Worm (Caenorhabditis elegans) whole organism, L2 larva: ENCODE data around the gene F44D12.6.

ENCODE experiments used
- F13H6.1 ChIP-seq: sonication (generic microtip); optimal IDR thresholded peaks from 2 replicates; lab custom pipeline; 2016; ENCODE audit warnings: missing genetic modification characterization, missing compliant biosample characterization
- R02D3.7 ChIP-seq: fragments of 150-350 bp; optimal IDR thresholded peaks from 2 replicates; lab custom pipeline; 2014; ENCODE audit warnings: missing biosample characterization, missing genetic modification characterization
- Y55F3AM.14 ChIP-seq: fragments of 200-800 bp; sonication (Bioruptor generic); optimal IDR thresholded peaks from 2 replicates; lab custom pipeline; 2018; ENCODE audit warnings: mild to moderate bottlenecking, missing genetic modification characterization, missing compliant biosample characterization
- ZK546.5 ChIP-seq: sonication (generic microtip); optimal IDR thresholded peaks from 2 replicates; lab custom pipeline; 2017; ENCODE audit warnings: missing biosample characterization, missing genetic modification characterization
- alr-1 ChIP-seq: fragments of 150-350 bp; optimal IDR thresholded peaks from 2 replicates; lab custom pipeline; 2014; ENCODE audit warnings: missing biosample characterization, missing genetic modification characterization
- aly-2 ChIP-seq: fragments of 150-350 bp; optimal IDR thresholded peaks from 2 replicates; lab custom pipeline; 2014; ENCODE audit warnings: missing biosample characterization, missing genetic modification characterization
- ama-1 ChIP-seq: fragments of 150-350 bp; optimal IDR thresholded peaks from 2 replicates; lab custom pipeline; 2018; ENCODE audit warnings: inconsistent platforms
- blmp-1 ChIP-seq: sonication (generic microtip); optimal IDR thresholded peaks from 2 replicates; lab custom pipeline; 2017; ENCODE audit warnings: missing genetic modification characterization, mild to moderate bottlenecking, missing compliant biosample characterization, antibody characterized with exemption, moderate library complexity; ENCODE audit not compliant: insufficient read depth
- ceh-16 ChIP-seq: fragments of 150-350 bp; optimal IDR thresholded peaks from 2 replicates; lab custom pipeline; 2014; ENCODE audit warnings: missing biosample characterization, missing genetic modification characterization
- ceh-82 ChIP-seq: fragments of 150-350 bp; optimal IDR thresholded peaks from 2 replicates; lab custom pipeline; 2014; ENCODE audit warnings: missing biosample characterization, missing genetic modification characterization
- crh-2 ChIP-seq: sonication (generic microtip); optimal IDR thresholded peaks from 2 replicates; lab custom pipeline; 2017; ENCODE audit warnings: missing biosample characterization, missing genetic modification characterization
- egl-27 ChIP-seq: sonication (generic microtip); optimal IDR thresholded peaks from 3 replicates; lab custom pipeline; 2017; ENCODE audit warnings: missing biosample characterization, missing genetic modification reagents, missing genetic modification characterization
- elt-1 ChIP-seq: fragments of 150-350 bp; optimal IDR thresholded peaks from 2 replicates; lab custom pipeline; 2014; ENCODE audit warnings: missing biosample characterization, missing genetic modification characterization
- elt-3 ChIP-seq: sonication (generic microtip); optimal IDR thresholded peaks from 2 replicates; lab custom pipeline; 2017; ENCODE audit warnings: missing biosample characterization, missing genetic modification characterization
- fos-1 ChIP-seq: fragments of 150-350 bp; optimal IDR thresholded peaks from 2 replicates; lab custom pipeline; 2014; ENCODE audit warnings: missing biosample characterization, missing genetic modification characterization
- gmeb-1 ChIP-seq: fragments of 150-350 bp; optimal IDR thresholded peaks from 2 replicates; lab custom pipeline; 2014; ENCODE audit warnings: missing biosample characterization, missing genetic modification characterization
- lin-11 ChIP-seq: fragments of 150-350 bp; sonication (generic microtip); optimal IDR thresholded peaks from 2 replicates; lab custom pipeline; 2014; ENCODE audit warnings: missing biosample characterization, missing genetic modification characterization, inconsistent platforms, mixed read lengths
- lin-13 ChIP-seq: fragments of 150-350 bp; optimal IDR thresholded peaks from 2 replicates; lab custom pipeline; 2014; ENCODE audit warnings: missing biosample characterization, missing genetic modification reagents, missing genetic modification characterization
- lin-39 ChIP-seq: fragments of 150-350 bp; optimal IDR thresholded peaks from 2 replicates; lab custom pipeline; 2014; ENCODE audit warnings: missing biosample characterization, missing genetic modification reagents, missing genetic modification characterization
- lsy-2 ChIP-seq, 2 experiments: fragments of 150-350 bp in 1 of 2; sonication (generic microtip) in 1 of 2; optimal IDR thresholded peaks; 2 replicates each; lab custom pipeline; 2014 to 2017; ENCODE audit warnings: missing biosample characterization in 2 of 2, missing genetic modification characterization in 2 of 2
- mab-5 ChIP-seq: fragments of 150-350 bp; optimal IDR thresholded peaks from 2 replicates; lab custom pipeline; 2014; ENCODE audit warnings: missing biosample characterization, missing genetic modification characterization
- mbf-1 ChIP-seq: sonication (generic microtip); optimal IDR thresholded peaks from 2 replicates; lab custom pipeline; 2017; ENCODE audit warnings: missing biosample characterization, missing genetic modification characterization
- mdl-1 ChIP-seq, 2 experiments: fragments of 150-350 bp in 1 of 2; sonication (generic microtip) in 1 of 2; optimal IDR thresholded peaks; 2 replicates each; lab custom pipeline; 2017; ENCODE audit warnings: missing biosample characterization in 2 of 2, missing genetic modification characterization in 2 of 2
- nhr-10 ChIP-seq: sonication (generic microtip); optimal IDR thresholded peaks from 2 replicates; lab custom pipeline; 2017; ENCODE audit warnings: missing biosample characterization, missing genetic modification characterization
- nhr-11 ChIP-seq: fragments of 150-350 bp; optimal IDR thresholded peaks from 2 replicates; lab custom pipeline; 2014; ENCODE audit warnings: missing biosample characterization, missing genetic modification characterization
- nhr-12 ChIP-seq: fragments of 150-350 bp; optimal IDR thresholded peaks from 2 replicates; lab custom pipeline; 2014; ENCODE audit warnings: missing biosample characterization, missing genetic modification characterization
- nhr-129 ChIP-seq: fragments of 150-350 bp; optimal IDR thresholded peaks from 2 replicates; lab custom pipeline; 2014; ENCODE audit warnings: missing biosample characterization, missing genetic modification characterization
- nhr-21 ChIP-seq: fragments of 150-350 bp; optimal IDR thresholded peaks from 2 replicates; lab custom pipeline; 2014; ENCODE audit warnings: missing biosample characterization, missing genetic modification characterization
- nhr-23 ChIP-seq: fragments of 150-350 bp; optimal IDR thresholded peaks from 2 replicates; lab custom pipeline; 2014; ENCODE audit warnings: missing biosample characterization, missing genetic modification reagents, missing genetic modification characterization
- nhr-237 ChIP-seq: fragments of 150-350 bp; optimal IDR thresholded peaks from 2 replicates; lab custom pipeline; 2014; ENCODE audit warnings: missing biosample characterization, missing genetic modification characterization
- nhr-25 ChIP-seq: fragments of 150-350 bp; sonication (generic microtip); optimal IDR thresholded peaks from 3 replicates; lab custom pipeline; 2014; ENCODE audit warnings: missing biosample characterization, missing genetic modification characterization
- nhr-6 ChIP-seq: fragments of 150-350 bp; optimal IDR thresholded peaks from 2 replicates; lab custom pipeline; 2014; ENCODE audit warnings: missing biosample characterization, missing genetic modification characterization
- nhr-77 ChIP-seq: fragments of 150-350 bp; optimal IDR thresholded peaks from 2 replicates; lab custom pipeline; 2014; ENCODE audit warnings: missing biosample characterization, missing genetic modification characterization
- peb-1 ChIP-seq: fragments of 150-350 bp; optimal IDR thresholded peaks from 2 replicates; lab custom pipeline; 2014; ENCODE audit warnings: missing biosample characterization, missing genetic modification characterization
- sem-4 ChIP-seq: fragments of 150-350 bp; optimal IDR thresholded peaks from 2 replicates; lab custom pipeline; 2014; ENCODE audit warnings: missing biosample characterization, missing genetic modification reagents, missing genetic modification characterization
- skn-1 ChIP-seq: sonication (generic microtip); optimal IDR thresholded peaks from 2 replicates; lab custom pipeline; 2017; ENCODE audit warnings: missing biosample characterization, missing genetic modification characterization
- sma-3 ChIP-seq: sonication (generic microtip); optimal IDR thresholded peaks from 2 replicates; lab custom pipeline; 2016; ENCODE audit warnings: missing genetic modification reagents, missing genetic modification characterization, missing compliant biosample characterization
- sma-9 ChIP-seq, 2 experiments: fragments of 150-350 bp in 1 of 2; sonication (generic microtip) in 1 of 2; optimal IDR thresholded peaks; 2 replicates each; lab custom pipeline; 2014 to 2016; ENCODE audit warnings: missing genetic modification characterization in 2 of 2, mild to moderate bottlenecking in 1 of 2, missing biosample characterization in 1 of 2, missing compliant biosample characterization in 1 of 2, missing genetic modification reagents in 1 of 2, moderate library complexity in 1 of 2
- snpc-4 ChIP-seq: fragments of 150-350 bp; optimal IDR thresholded peaks from 2 replicates; lab custom pipeline; 2014; ENCODE audit warnings: missing biosample characterization, missing genetic modification characterization
- unc-39 ChIP-seq: fragments of 150-350 bp; optimal IDR thresholded peaks from 2 replicates; lab custom pipeline; 2014; ENCODE audit warnings: missing biosample characterization, missing genetic modification characterization
- unc-55 ChIP-seq: fragments of 150-350 bp; sonication (generic microtip); optimal IDR thresholded peaks from 3 replicates; lab custom pipeline; 2014; ENCODE audit warnings: missing biosample characterization, missing genetic modification reagents, missing genetic modification characterization
- unc-62 ChIP-seq: fragments of 150-350 bp; optimal IDR thresholded peaks from 2 replicates; lab custom pipeline; 2014; ENCODE audit warnings: missing biosample characterization, missing genetic modification reagents, missing genetic modification characterization
- zag-1 ChIP-seq: fragments of 150-350 bp; optimal IDR thresholded peaks from 2 replicates; lab custom pipeline; 2014; ENCODE audit warnings: missing biosample characterization, missing genetic modification characterization
- ztf-1 ChIP-seq: fragments of 200-800 bp; sonication (Bioruptor generic); conservative IDR thresholded peaks from 2 replicates; pipeline ENCODE4 v1.3.6; 2022; ENCODE audit warnings: missing genetic modification characterization, missing compliant biosample characterization
- ztf-11 ChIP-seq: sonication (generic microtip); optimal IDR thresholded peaks from 2 replicates; lab custom pipeline; 2017; ENCODE audit warnings: missing biosample characterization, missing genetic modification characterization
- ztf-4 ChIP-seq: fragments of 150-350 bp; optimal IDR thresholded peaks from 2 replicates; lab custom pipeline; 2014; ENCODE audit warnings: missing biosample characterization, missing genetic modification characterization

Gene F44D12.6

ce11 chrIV:10033053-10033452 is at the start of gene F44D12.6:
Gene F44D12.6, plus strand, starts transcription at chrIV:10033353.
- TF ChIP-seq R02D3.7 (tag; lab: Kevin White, UChicago) (no peak), nhr-12 (tag; lab: Kevin White, UChicago) (no peak)

ce11 chrIV:9989416-9989815 is 43.7 kb upstream of the F44D12.6 start:
- TF ChIP-seq unc-62 (GFP tag; lab: Kevin White, UChicago) (no peak), crh-2 (peak; percentile 27)
- TF ChIP-seq, all 48 proteins: peak for 1

ce11 chrIV:9993403-9994132 is 39.6 kb upstream of the F44D12.6 start:
- TF ChIP-seq skn-1 (tag; lab: Kevin White, UChicago) = peak; percentile 70
- TF ChIP-seq ztf-4 = no peak
- peak; percentile 20 for TF ChIP-seq crh-2
- TF ChIP-seq, all 48 proteins: peak for 2

ce11 chrIV:9994895-9995394 is 38.2 kb upstream of the F44D12.6 start, which contains the start of gene uba-1:
Gene uba-1, minus strand, starts transcription at chrIV:9994945.
- TF ChIP-seq nhr-129 (tag; lab: Kevin White, UChicago) (no peak), nhr-10 (tag; lab: Kevin White, UChicago) (no peak), nhr-12 (tag; lab: Kevin White, UChicago) (no peak), ztf-11 (tag; lab: Kevin White, UChicago) (no peak), unc-55 (peak; percentile 55), ceh-16 (tag; lab: Kevin White, UChicago) (no peak), mbf-1 (tag; lab: Kevin White, UChicago) (no peak), zag-1 (tag; lab: Kevin White, UChicago) (no peak), elt-1 (no peak), peb-1 (no peak), nhr-11 (no peak), lsy-2 (tag; optimal IDR thresholded peaks at IDR 0.05; lab: Kevin White, UChicago) (peak in 1 of 2 experiments; percentile 50), lin-11 (no peak), mdl-1 (tag; optimal IDR thresholded peaks at IDR 0.05; lab: Kevin White, UChicago) (no peak), snpc-4 (tag; lab: Kevin White, UChicago) (no peak), nhr-6 (no peak), ceh-82 (tag; lab: Kevin White, UChicago) (no peak), skn-1 (tag; lab: Kevin White, UChicago) (no peak), lin-13 (GFP tag; lab: Kevin White, UChicago) (no peak), ztf-1 (GFP tag; lab: Robert Waterston, UW) (no peak), ZK546.5 (tag; lab: Kevin White, UChicago) (no peak), lin-39 (tag; lab: Kevin White, UChicago) (no peak), alr-1 (no peak), blmp-1 (no peak), unc-39 (tag; lab: Kevin White, UChicago) (no peak), sem-4 (tag; lab: Kevin White, UChicago) (no peak), nhr-77 (tag; lab: Kevin White, UChicago) (no peak), ama-1 (lab: Kevin White, UChicago) (peak; percentile 55), ztf-4 (no peak), R02D3.7 (tag; lab: Kevin White, UChicago) (no peak), aly-2 (tag; lab: Kevin White, UChicago) (no peak), sma-3 (peak; percentile 41), fos-1 (tag; lab: Kevin White, UChicago) (no peak), crh-2 (peak; percentile 86), mab-5 (peak; percentile 12), F13H6.1 (tag; lab: Kevin White, UChicago) (peak; percentile 13), nhr-23 (tag; lab: Kevin White, UChicago) (no peak), gmeb-1 (tag; lab: Kevin White, UChicago) (peak; percentile 5), egl-27 (tag; lab: Kevin White, UChicago) (no peak), unc-62 (GFP tag; lab: Kevin White, UChicago) (no peak), Y55F3AM.14 (GFP tag; lab: Kevin White, UChicago) (peak; percentile 60), nhr-237 (tag; lab: Kevin White, UChicago) (no peak), nhr-21 (tag; lab: Kevin White, UChicago) (peak; percentile 28), nhr-25 (peak; percentile 67), sma-9 (GFP tag; optimal IDR thresholded peaks at IDR 0.05; lab: Kevin White, UChicago) (no peak), sma-9 (tag; optimal IDR thresholded peaks at IDR 0.05; lab: Kevin White, UChicago) (no peak), elt-3 (tag; lab: Kevin White, UChicago) (no peak)
